Fruit fly (Drosophila melanogaster) whole organism, prepupa: ENCODE measurements around the gene Sfp24Bc.

Experiments used
- CG10631 ChIP-seq: fragments of 200-800 bp; sonication (Bioruptor generic); optimal IDR thresholded peaks from 2 replicates; lab custom pipeline; 2016; ENCODE audit warnings: missing biosample characterization, missing genetic modification characterization
- CG10669 ChIP-seq: fragments of 200-800 bp; sonication (Bioruptor generic); optimal IDR thresholded peaks from 3 replicates; lab custom pipeline; 2018; ENCODE audit warnings: missing biosample characterization, mild to moderate bottlenecking, missing genetic modification characterization, moderate library complexity
- CG11294 ChIP-seq: fragments of 200-800 bp; sonication (Bioruptor generic); IDR thresholded peaks from 2 replicates; pipeline ENCODE4 v1.3.6; 2022; ENCODE audit warnings: missing biosample characterization, missing genetic modification characterization
- CG11762 ChIP-seq: fragments of 200-800 bp; sonication (Bioruptor generic); optimal IDR thresholded peaks from 3 replicates; lab custom pipeline; 2016; ENCODE audit warnings: missing biosample characterization, missing genetic modification characterization; ENCODE audit not compliant: insufficient read depth
- CG11902 ChIP-seq: fragments of 200-800 bp; sonication (Bioruptor generic); optimal IDR thresholded peaks from 3 replicates; lab custom pipeline; 2016; ENCODE audit warnings: missing biosample characterization, missing genetic modification characterization
- CG1621 ChIP-seq: fragments of 200-800 bp; sonication (Bioruptor generic); optimal IDR thresholded peaks from 3 replicates; lab custom pipeline; 2018; ENCODE audit warnings: missing biosample characterization, mild to moderate bottlenecking, missing genetic modification characterization
- CG16779 ChIP-seq: fragments of 200-800 bp; sonication (Bioruptor generic); optimal IDR thresholded peaks from 3 replicates; lab custom pipeline; 2017; ENCODE audit warnings: missing biosample characterization, mild to moderate bottlenecking, missing genetic modification characterization
- CG3032 ChIP-seq: fragments of 200-800 bp; optimal IDR thresholded peaks from 2 replicates; lab custom pipeline; 2019; ENCODE audit warnings: missing biosample characterization, mild to moderate bottlenecking, missing genetic modification characterization, moderate library complexity
- CG31627 ChIP-seq: fragments of 200-800 bp; sonication (Bioruptor generic); optimal IDR thresholded peaks from 3 replicates; lab custom pipeline; 2016; ENCODE audit warnings: missing biosample characterization, missing genetic modification characterization
- CG32006 ChIP-seq: fragments of 200-800 bp; sonication (Bioruptor generic); optimal IDR thresholded peaks from 3 replicates; lab custom pipeline; 2017; ENCODE audit warnings: missing biosample characterization, mild to moderate bottlenecking, missing genetic modification characterization
- CG3919 ChIP-seq: fragments of 200-800 bp; sonication (Bioruptor generic); optimal IDR thresholded peaks from 3 replicates; lab custom pipeline; 2016; ENCODE audit warnings: missing biosample characterization, missing genetic modification characterization
- CG4318 ChIP-seq: fragments of 200-800 bp; sonication (Bioruptor generic); optimal IDR thresholded peaks from 3 replicates; lab custom pipeline; 2017; ENCODE audit warnings: missing biosample characterization, mild to moderate bottlenecking, missing genetic modification characterization
- CG6163 ChIP-seq: fragments of 200-800 bp; sonication (Bioruptor generic); IDR thresholded peaks from 3 replicates; pipeline ENCODE4 v1.3.6; 2022; ENCODE audit warnings: missing biosample characterization, missing genetic modification characterization
- CG6276 ChIP-seq: fragments of 200-800 bp; sonication (Bioruptor generic); optimal IDR thresholded peaks from 2 replicates; lab custom pipeline; 2017; ENCODE audit warnings: missing biosample characterization, mild to moderate bottlenecking, missing genetic modification characterization
- CG6792 ChIP-seq: fragments of 200-800 bp; sonication (Bioruptor generic); optimal IDR thresholded peaks from 3 replicates; lab custom pipeline; 2016; ENCODE audit warnings: missing biosample characterization, missing genetic modification characterization
- CG6808 ChIP-seq: fragments of 200-800 bp; sonication (Bioruptor generic); optimal IDR thresholded peaks from 3 replicates; lab custom pipeline; 2017; ENCODE audit warnings: missing biosample characterization, missing genetic modification characterization, mild to moderate bottlenecking, moderate library complexity, missing genetic modification reagents
- CG6854 ChIP-seq: fragments of 200-800 bp; sonication (Bioruptor generic); optimal IDR thresholded peaks from 2 replicates; lab custom pipeline; 2017; ENCODE audit warnings: missing biosample characterization, mild to moderate bottlenecking, missing genetic modification characterization
- CG8319 ChIP-seq: fragments of 200-800 bp; sonication (Bioruptor generic); optimal IDR thresholded peaks from 3 replicates; lab custom pipeline; 2016; ENCODE audit warnings: missing biosample characterization, missing genetic modification characterization
- CG8632 ChIP-seq: fragments of 200-800 bp; sonication (Bioruptor generic); optimal IDR thresholded peaks from 3 replicates; lab custom pipeline; 2016; ENCODE audit warnings: missing biosample characterization, missing genetic modification characterization
- CG9139 ChIP-seq: fragments of 200-800 bp; sonication (Bioruptor generic); optimal IDR thresholded peaks from 3 replicates; lab custom pipeline; 2017; ENCODE audit warnings: missing biosample characterization, mild to moderate bottlenecking, missing genetic modification characterization
- Eip75B ChIP-seq: fragments of 200-800 bp; sonication (Bioruptor generic); optimal IDR thresholded peaks from 3 replicates; lab custom pipeline; 2016; ENCODE audit warnings: missing biosample characterization, missing genetic modification characterization
- Eip78C ChIP-seq: fragments of 200-800 bp; sonication (Bioruptor generic); peaks from one replicate; lab custom pipeline; 2016; ENCODE audit warnings: missing biosample characterization, missing genetic modification characterization
- Eip93F ChIP-seq: fragments of 200-800 bp; sonication (Bioruptor generic); optimal IDR thresholded peaks from 2 replicates; lab custom pipeline; 2016; ENCODE audit warnings: missing biosample characterization, mild to moderate bottlenecking, missing genetic modification characterization
- Ets21C ChIP-seq: fragments of 200-800 bp; sonication (Bioruptor generic); optimal IDR thresholded peaks from 3 replicates; lab custom pipeline; 2016; ENCODE audit warnings: missing biosample characterization, missing genetic modification characterization
- Ets96B ChIP-seq: fragments of 200-800 bp; optimal IDR thresholded peaks from 2 replicates; lab custom pipeline; 2019; ENCODE audit warnings: missing biosample characterization, mild to moderate bottlenecking, missing genetic modification characterization, moderate library complexity
- Gug ChIP-seq: fragments of 200-800 bp; sonication (Bioruptor generic); IDR thresholded peaks from 2 replicates; pipeline ENCODE4 v1.3.6; 2022; ENCODE audit warnings: missing biosample characterization, missing genetic modification characterization
- Hr39 ChIP-seq: fragments of 200-800 bp; sonication (Bioruptor generic); optimal IDR thresholded peaks from 2 replicates; lab custom pipeline; 2016; ENCODE audit warnings: missing biosample characterization, missing genetic modification characterization
- Hr4 ChIP-seq: fragments of 200-800 bp; sonication (Bioruptor generic); optimal IDR thresholded peaks from 3 replicates; lab custom pipeline; 2016; ENCODE audit warnings: missing biosample characterization, missing genetic modification characterization
- Lpt ChIP-seq: fragments of 200-800 bp; sonication (Bioruptor generic); optimal IDR thresholded peaks from 3 replicates; lab custom pipeline; 2016; ENCODE audit warnings: missing biosample characterization, missing genetic modification characterization
- Met ChIP-seq: fragments of 200-800 bp; sonication (Bioruptor generic); optimal IDR thresholded peaks from 3 replicates; lab custom pipeline; 2016; ENCODE audit warnings: missing biosample characterization, missing genetic modification characterization
- OdsH ChIP-seq: fragments of 200-800 bp; sonication (Bioruptor generic); optimal IDR thresholded peaks from 3 replicates; lab custom pipeline; 2016; ENCODE audit warnings: missing biosample characterization, missing genetic modification characterization
- Sox102F ChIP-seq: fragments of 200-800 bp; sonication (Bioruptor generic); optimal IDR thresholded peaks from 2 replicates; lab custom pipeline; 2016; ENCODE audit warnings: missing biosample characterization, mild to moderate bottlenecking, missing genetic modification characterization
- Sox14 ChIP-seq: fragments of 200-800 bp; sonication (Bioruptor generic); optimal IDR thresholded peaks from 3 replicates; lab custom pipeline; 2016; ENCODE audit warnings: missing biosample characterization, missing genetic modification characterization
- Sox15 ChIP-seq: fragments of 200-800 bp; sonication (Bioruptor generic); optimal IDR thresholded peaks from 3 replicates; lab custom pipeline; 2016; ENCODE audit warnings: missing biosample characterization, missing genetic modification characterization
- achi ChIP-seq: fragments of 200-800 bp; sonication (Bioruptor generic); optimal IDR thresholded peaks from 3 replicates; lab custom pipeline; 2016; ENCODE audit warnings: missing biosample characterization, missing genetic modification characterization
- acj6 ChIP-seq: fragments of 200-800 bp; sonication (Bioruptor generic); optimal IDR thresholded peaks from 3 replicates; lab custom pipeline; 2016; ENCODE audit warnings: missing biosample characterization, missing genetic modification characterization
- cyc ChIP-seq: fragments of 200-800 bp; sonication (Bioruptor generic); optimal IDR thresholded peaks from 3 replicates; lab custom pipeline; 2016; ENCODE audit warnings: missing biosample characterization, missing genetic modification characterization
- dac ChIP-seq: fragments of 200-800 bp; sonication (Bioruptor generic); optimal IDR thresholded peaks from 2 replicates; lab custom pipeline; 2017; ENCODE audit warnings: missing biosample characterization, mild to moderate bottlenecking, missing genetic modification characterization
- eg ChIP-seq: fragments of 200-800 bp; sonication (Bioruptor generic); IDR thresholded peaks from 3 replicates; pipeline ENCODE4 v1.3.6; 2022; ENCODE audit warnings: missing biosample characterization, missing genetic modification characterization
- esn ChIP-seq: fragments of 200-800 bp; sonication (Bioruptor generic); optimal IDR thresholded peaks from 2 replicates; lab custom pipeline; 2016; ENCODE audit warnings: missing biosample characterization, mild to moderate bottlenecking, missing genetic modification characterization, moderate library complexity
- fd85E ChIP-seq: fragments of 200-800 bp; sonication (Bioruptor generic); optimal IDR thresholded peaks from 3 replicates; lab custom pipeline; 2016; ENCODE audit warnings: missing biosample characterization, missing genetic modification characterization
- net ChIP-seq: fragments of 200-800 bp; sonication (Bioruptor generic); optimal IDR thresholded peaks from 3 replicates; lab custom pipeline; 2016; ENCODE audit warnings: missing biosample characterization, missing genetic modification characterization
- pdm3 ChIP-seq: fragments of 200-800 bp; sonication (Bioruptor generic); optimal IDR thresholded peaks from 3 replicates; lab custom pipeline; 2016; ENCODE audit warnings: missing biosample characterization, missing genetic modification characterization
- salr ChIP-seq, 2 experiments: fragments of 200-800 bp; sonication (Bioruptor generic); optimal IDR thresholded peaks; 3 replicates each; lab custom pipeline; 2016 to 2018; ENCODE audit warnings: missing biosample characterization in 2 of 2, missing genetic modification characterization in 2 of 2, mild to moderate bottlenecking in 1 of 2
- ss ChIP-seq, 2 experiments: fragments of 200-800 bp; sonication (Bioruptor generic); optimal IDR thresholded peaks; 2 replicates in 1 of 2; 3 replicates in 1 of 2; lab custom pipeline; 2017 to 2018; ENCODE audit warnings: mild to moderate bottlenecking in 2 of 2, missing biosample characterization in 2 of 2, missing genetic modification characterization in 2 of 2, moderate library complexity in 1 of 2
- svp ChIP-seq: fragments of 200-800 bp; sonication (Bioruptor generic); peaks from one replicate; lab custom pipeline; 2016; ENCODE audit warnings: missing biosample characterization, missing genetic modification characterization
- topi ChIP-seq: fragments of 200-800 bp; sonication (Bioruptor generic); optimal IDR thresholded peaks from 3 replicates; lab custom pipeline; 2016; ENCODE audit warnings: missing biosample characterization, missing genetic modification characterization
- vri ChIP-seq: fragments of 200-800 bp; sonication (Bioruptor generic); optimal IDR thresholded peaks from 3 replicates; lab custom pipeline; 2016; ENCODE audit warnings: missing biosample characterization, mild to moderate bottlenecking, missing genetic modification characterization

Sfp24Bc gene

DNA sequence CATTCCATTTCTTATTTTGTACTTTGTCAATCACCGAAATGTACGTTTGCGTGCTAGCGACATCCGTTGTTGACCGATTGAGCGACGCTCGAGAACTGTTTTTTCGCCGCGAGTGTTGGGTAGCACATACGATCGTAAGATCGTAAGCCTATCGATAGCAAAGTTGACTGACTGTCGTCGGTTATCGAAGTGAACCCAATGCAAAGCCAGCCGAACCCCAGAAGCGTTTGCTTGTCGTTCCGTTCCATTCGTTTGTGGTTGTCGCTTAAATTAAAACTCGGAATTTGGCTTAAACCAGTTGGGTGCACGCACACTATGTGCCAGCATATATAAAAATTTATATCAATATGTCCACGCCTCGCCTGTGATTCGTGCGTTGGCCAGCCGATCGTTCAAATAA lies 24.3 kb downstream of the Sfp24Bc start:
- no peak for TF ChIP-seq CG6808 (GFP tag; lab: Kevin White, UChicago)
- TF ChIP-seq acj6 (GFP tag; lab: Kevin White, UChicago), result no peak
- TF ChIP-seq CG6163, result 0 out of 3 replicates have a peak, but pooled peaks have one; percentile 29
- TF ChIP-seq eg (GFP tag; lab: Robert Waterston, UW), result 0 out of 3 replicates have a peak, but pooled peaks have one; percentile 15
- TF ChIP-seq salr (GFP tag; optimal IDR thresholded peaks at IDR 0.05; lab: Kevin White, UChicago), result no peak
- TF ChIP-seq CG11762, result no peak
- peak; percentile 7 for TF ChIP-seq Eip78C (GFP tag; lab: Kevin White, UChicago)
- TF ChIP-seq svp, result peak; percentile 81
- no peak for TF ChIP-seq CG11294 (GFP tag; lab: Robert Waterston, UW)
- no peak for TF ChIP-seq CG32006 (GFP tag; lab: Kevin White, UChicago)
- TF ChIP-seq pdm3 (GFP tag; lab: Kevin White, UChicago), result no peak
- TF ChIP-seq Ets21C (GFP tag; lab: Kevin White, UChicago), result no peak
- no peak for TF ChIP-seq CG6792 (GFP tag; lab: Kevin White, UChicago)

DNA sequence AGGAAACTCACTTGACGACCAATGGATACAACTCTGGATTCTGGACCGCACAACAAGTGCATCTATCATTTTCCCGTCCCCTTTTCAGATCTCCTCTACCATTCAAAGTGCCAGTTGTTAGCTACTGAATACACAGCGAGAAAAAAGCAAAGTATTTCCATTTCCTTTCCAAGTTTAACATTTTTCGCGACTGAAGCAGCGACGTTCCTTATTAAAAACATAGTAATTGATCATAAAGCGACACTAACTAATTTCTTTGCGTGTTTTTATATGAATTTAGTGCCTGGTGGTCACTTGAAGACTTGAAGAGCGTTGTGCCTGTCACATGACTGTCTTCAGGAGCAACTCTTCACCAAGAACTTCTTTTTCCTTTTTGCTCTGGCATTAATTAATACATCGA lies 25.0 kb downstream of the Sfp24Bc start:
- TF ChIP-seq Eip93F (GFP tag; lab: Kevin White, UChicago) (no peak), Sox102F (GFP tag; lab: Kevin White, UChicago) (no peak), Ets96B (tag; lab: Kevin White, UChicago) (no peak), Gug (GFP tag; lab: Robert Waterston, UW) (peak; percentile 56), OdsH (GFP tag; lab: Kevin White, UChicago) (no peak), CG6163 (peak; percentile 47; the same call in 1 of the 3 replicates), Met (GFP tag; lab: Kevin White, UChicago) (no peak), net (peak; percentile 23), eg (GFP tag; lab: Robert Waterston, UW) (0 out of 3 replicates have a peak, but pooled peaks have one; percentile 40), CG6276 (GFP tag; lab: Kevin White, UChicago) (peak; percentile 47), CG32006 (GFP tag; lab: Kevin White, UChicago) (peak; percentile 47), pdm3 (GFP tag; lab: Kevin White, UChicago) (no peak), CG11902 (GFP tag; lab: Kevin White, UChicago) (no peak), dac (GFP tag; lab: Kevin White, UChicago) (no peak), esn (GFP tag; lab: Kevin White, UChicago) (no peak), topi (GFP tag; lab: Kevin White, UChicago) (no peak), CG1621 (tag; lab: Kevin White, UChicago) (no peak), CG11762 (no peak), CG6792 (GFP tag; lab: Kevin White, UChicago) (no peak), CG10669 (no peak), CG3919 (GFP tag; lab: Kevin White, UChicago) (peak; percentile 34), CG3032 (tag; lab: Kevin White, UChicago) (no peak), Ets21C (GFP tag; lab: Kevin White, UChicago) (no peak), Eip78C (GFP tag; lab: Kevin White, UChicago) (peak; percentile 36), Hr4 (GFP tag; lab: Kevin White, UChicago) (peak; percentile 14), salr (GFP tag; optimal IDR thresholded peaks at IDR 0.05; lab: Kevin White, UChicago) (no peak), ss (GFP tag; optimal IDR thresholded peaks at IDR 0.05; lab: Kevin White, UChicago) (no peak), CG9139 (GFP tag; lab: Kevin White, UChicago) (no peak), Hr39 (GFP tag; lab: Kevin White, UChicago) (no peak), CG6854 (no peak), fd85E (GFP tag; lab: Kevin White, UChicago) (no peak), CG31627 (GFP tag; lab: Kevin White, UChicago) (no peak), cyc (GFP tag; lab: Kevin White, UChicago) (no peak), Sox14 (GFP tag; lab: Kevin White, UChicago) (no peak), achi (GFP tag; lab: Kevin White, UChicago) (no peak), CG8319 (GFP tag; lab: Kevin White, UChicago) (no peak), CG8632 (GFP tag; lab: Kevin White, UChicago) (no peak), svp (no peak), CG10631 (peak; percentile 15), Eip75B (GFP tag; lab: Kevin White, UChicago) (no peak), CG11294 (GFP tag; lab: Robert Waterston, UW) (no peak), vri (GFP tag; lab: Kevin White, UChicago) (no peak), CG6808 (GFP tag; lab: Kevin White, UChicago) (no peak), Sox15 (GFP tag; lab: Kevin White, UChicago) (no peak), Lpt (no peak), CG16779 (tag; lab: Kevin White, UChicago) (no peak), CG4318 (no peak), acj6 (GFP tag; lab: Kevin White, UChicago) (no peak)
